Worm (Caenorhabditis elegans) whole organism, L3 larva: ENCODE data around the gene aagr-4.

Experiments used
- R02D3.7 ChIP-seq: fragments of 150-350 bp; optimal IDR thresholded peaks from 2 replicates; lab custom pipeline; 2014; ENCODE audit warnings: missing biosample characterization, missing genetic modification characterization
- ZK546.5 ChIP-seq: sonication (generic microtip); optimal IDR thresholded peaks from 2 replicates; lab custom pipeline; 2017; ENCODE audit warnings: missing biosample characterization, missing genetic modification characterization
- daf-12 ChIP-seq: fragments of 150-350 bp; optimal IDR thresholded peaks from 2 replicates; lab custom pipeline; 2014; ENCODE audit warnings: missing biosample characterization, missing genetic modification reagents, missing genetic modification characterization
- egl-5 ChIP-seq: fragments of 150-350 bp; optimal IDR thresholded peaks from 2 replicates; lab custom pipeline; 2017; ENCODE audit warnings: missing biosample characterization, missing genetic modification reagents, missing genetic modification characterization, inconsistent platforms
- elt-1 ChIP-seq: fragments of 150-350 bp; optimal IDR thresholded peaks from 2 replicates; lab custom pipeline; 2014; ENCODE audit warnings: missing biosample characterization, missing genetic modification characterization
- elt-2 ChIP-seq: sonication (generic microtip); optimal IDR thresholded peaks from 2 replicates; lab custom pipeline; 2016; ENCODE audit warnings: missing genetic modification reagents, mild to moderate bottlenecking, missing genetic modification characterization, missing compliant biosample characterization
- elt-3 ChIP-seq, 3 experiments: fragments of 150-350 bp in 1 of 3; sonication (generic microtip) in 2 of 3; optimal IDR thresholded peaks; 2 replicates in 2 of 3; 4 replicates in 1 of 3; lab custom pipeline; 2014 to 2017; ENCODE audit warnings: missing biosample characterization in 3 of 3, missing genetic modification characterization in 3 of 3
- fkh-10 ChIP-seq: sonication (generic microtip); optimal IDR thresholded peaks from 2 replicates; lab custom pipeline; 2017; ENCODE audit warnings: missing biosample characterization, missing genetic modification reagents, missing genetic modification characterization
- fkh-2 ChIP-seq: fragments of 150-350 bp; optimal IDR thresholded peaks from 2 replicates; lab custom pipeline; 2014; ENCODE audit warnings: missing biosample characterization, missing genetic modification reagents, missing genetic modification characterization
- fos-1 ChIP-seq: fragments of 150-350 bp; optimal IDR thresholded peaks from 2 replicates; lab custom pipeline; 2014; ENCODE audit warnings: missing biosample characterization, missing genetic modification characterization
- hmg-11 ChIP-seq: sonication (generic microtip); optimal IDR thresholded peaks from 2 replicates; lab custom pipeline; 2016; ENCODE audit warnings: missing genetic modification characterization, missing compliant biosample characterization
- lin-15B ChIP-seq: fragments of 150-350 bp; optimal IDR thresholded peaks from 2 replicates; lab custom pipeline; 2014; ENCODE audit warnings: missing biosample characterization, missing genetic modification characterization
- lsy-12 ChIP-seq: sonication (generic microtip); optimal IDR thresholded peaks from 2 replicates; lab custom pipeline; 2016; ENCODE audit warnings: mild to moderate bottlenecking, missing genetic modification characterization, missing compliant biosample characterization
- mdl-1 ChIP-seq: fragments of 150-350 bp; optimal IDR thresholded peaks from 2 replicates; lab custom pipeline; 2014; ENCODE audit warnings: missing biosample characterization, missing genetic modification characterization
- mml-1 ChIP-seq: fragments of 150-350 bp; sonication (generic microtip); optimal IDR thresholded peaks from 3 replicates; lab custom pipeline; 2014; ENCODE audit warnings: missing biosample characterization, missing genetic modification characterization
- nfya-1 ChIP-seq: sonication (generic microtip); optimal IDR thresholded peaks from 2 replicates; lab custom pipeline; 2017; ENCODE audit warnings: missing genetic modification characterization, mild to moderate bottlenecking, missing compliant biosample characterization, antibody characterized with exemption, moderate library complexity; ENCODE audit not compliant: insufficient read depth
- nhr-12 ChIP-seq: fragments of 150-350 bp; optimal IDR thresholded peaks from 2 replicates; lab custom pipeline; 2014; ENCODE audit warnings: missing biosample characterization, missing genetic modification characterization
- nhr-23 ChIP-seq: fragments of 150-350 bp; optimal IDR thresholded peaks from 2 replicates; lab custom pipeline; 2014; ENCODE audit warnings: missing biosample characterization, missing genetic modification reagents, missing genetic modification characterization
- nhr-25 ChIP-seq: sonication (generic microtip); optimal IDR thresholded peaks from 2 replicates; lab custom pipeline; 2017; ENCODE audit warnings: missing biosample characterization, missing genetic modification characterization
- nhr-43 ChIP-seq: sonication (generic microtip); optimal IDR thresholded peaks from 2 replicates; lab custom pipeline; 2016; ENCODE audit warnings: mild to moderate bottlenecking, missing genetic modification characterization, missing compliant biosample characterization; ENCODE audit not compliant: poor library complexity, severe bottlenecking
- nhr-76 ChIP-seq: fragments of 150-350 bp; sonication (generic microtip); optimal IDR thresholded peaks from 5 replicates; lab custom pipeline; 2014; ENCODE audit warnings: missing biosample characterization, missing genetic modification characterization
- nhr-77 ChIP-seq: fragments of 150-350 bp; optimal IDR thresholded peaks from 2 replicates; lab custom pipeline; 2014; ENCODE audit warnings: missing biosample characterization, missing genetic modification characterization
- pha-4 ChIP-seq: fragments of 150-350 bp; optimal IDR thresholded peaks from 2 replicates; lab custom pipeline; 2014; ENCODE audit warnings: missing biosample characterization, missing genetic modification reagents, missing genetic modification characterization
- pqm-1 ChIP-seq: fragments of 150-350 bp; optimal IDR thresholded peaks from 2 replicates; lab custom pipeline; 2017; ENCODE audit warnings: missing biosample characterization, missing genetic modification characterization, inconsistent platforms
- snpc-4 ChIP-seq: fragments of 150-350 bp; optimal IDR thresholded peaks from 2 replicates; lab custom pipeline; 2014; ENCODE audit warnings: missing biosample characterization, missing genetic modification characterization
- tbx-2 ChIP-seq: sonication (generic microtip); optimal IDR thresholded peaks from 2 replicates; lab custom pipeline; 2016; ENCODE audit warnings: mild to moderate bottlenecking, missing genetic modification characterization, missing compliant biosample characterization
- unc-39 ChIP-seq: sonication (generic microtip); optimal IDR thresholded peaks from 4 replicates; lab custom pipeline; 2017; ENCODE audit warnings: missing biosample characterization, missing genetic modification characterization
- unc-62 ChIP-seq: fragments of 150-350 bp; sonication (generic microtip); optimal IDR thresholded peaks from 4 replicates; lab custom pipeline; 2014; ENCODE audit warnings: missing biosample characterization, missing genetic modification reagents, missing genetic modification characterization
- zag-1 ChIP-seq: fragments of 150-350 bp; optimal IDR thresholded peaks from 2 replicates; lab custom pipeline; 2014; ENCODE audit warnings: missing biosample characterization, missing genetic modification characterization
- ztf-11 ChIP-seq: fragments of 150-350 bp; optimal IDR thresholded peaks from 2 replicates; lab custom pipeline; 2014; ENCODE audit warnings: missing biosample characterization, missing genetic modification characterization

Gene aagr-4

ce11 chrX:460351-460750, at the start of gene aagr-4:
aagr-4 (plus strand) TSS chrX:460651.
- peak; percentile 44 for TF ChIP-seq nhr-23 (tag; lab: Kevin White, UChicago)
- TF ChIP-seq fkh-2 (tag; lab: Kevin White, UChicago) = no peak
- peak in 1 of 3 experiments; percentile 23 for TF ChIP-seq elt-3 (tag; optimal IDR thresholded peaks at IDR 0.05; lab: Kevin White, UChicago)

ce11 chrX:421407-421784, 39.1 kb upstream of the aagr-4 start, which contains the start of gene col-19:
col-19 (plus strand) TSS chrX:421707.
- TF ChIP-seq zag-1 (tag; lab: Kevin White, UChicago) (no peak), pha-4 (tag; lab: Kevin White, UChicago) (no peak), elt-3 (tag; optimal IDR thresholded peaks at IDR 0.05; lab: Kevin White, UChicago) (no peak), nfya-1 (no peak), hmg-11 (tag; lab: Kevin White, UChicago) (no peak), nhr-77 (tag; lab: Kevin White, UChicago) (no peak), fos-1 (no peak), unc-62 (GFP tag; lab: Kevin White, UChicago) (no peak), R02D3.7 (tag; lab: Kevin White, UChicago) (no peak), nhr-76 (no peak), nhr-43 (tag; lab: Kevin White, UChicago) (no peak), ztf-11 (tag; lab: Kevin White, UChicago) (no peak), daf-12 (tag; lab: Kevin White, UChicago) (no peak), unc-39 (tag; lab: Kevin White, UChicago) (no peak), lin-15B (no peak), mml-1 (tag; lab: Kevin White, UChicago) (no peak), nhr-12 (no peak)

- no peak for TF ChIP-seq ztf-11 (tag; lab: Kevin White, UChicago)
- TF ChIP-seq ZK546.5 (tag; lab: Kevin White, UChicago) = no peak
- TF ChIP-seq fkh-10 (GFP tag; lab: Kevin White, UChicago) = no peak
- TF ChIP-seq elt-1 (tag; lab: Kevin White, UChicago) = no peak
- TF ChIP-seq pha-4 (tag; lab: Kevin White, UChicago) = no peak
- no peak for TF ChIP-seq pqm-1
- TF ChIP-seq fos-1 = no peak
- no peak for TF ChIP-seq daf-12 (tag; lab: Kevin White, UChicago)
Observed at ce11 chrX:421785-422657, 38.4 kb upstream of the aagr-4 start.

- TF ChIP-seq elt-2 (tag; lab: Kevin White, UChicago) = peak; percentile 62
- no peak for TF ChIP-seq egl-5 (tag; lab: Kevin White, UChicago)
Observed at ce11 chrX:423757-424156, 36.7 kb upstream of the aagr-4 start.

ce11 chrX:425535-425934, 34.9 kb upstream of the aagr-4 start, which contains the start of gene ZK1193.2:
ZK1193.2 (minus strand) TSS chrX:425635.
- TF ChIP-seq nhr-76 (no peak), fkh-10 (GFP tag; lab: Kevin White, UChicago) (no peak), unc-39 (tag; lab: Kevin White, UChicago) (no peak), nhr-25 (tag; lab: Kevin White, UChicago) (no peak), hmg-11 (tag; lab: Kevin White, UChicago) (no peak), lsy-12 (tag; lab: Kevin White, UChicago) (no peak), mdl-1 (tag; lab: Kevin White, UChicago) (no peak), tbx-2 (tag; lab: Kevin White, UChicago) (no peak), snpc-4 (tag; lab: Kevin White, UChicago) (no peak), fkh-2 (tag; lab: Kevin White, UChicago) (no peak), nhr-43 (tag; lab: Kevin White, UChicago) (no peak), nfya-1 (no peak), fos-1 (no peak), egl-5 (tag; lab: Kevin White, UChicago) (no peak)
- TF ChIP-seq, all 47 proteins: peak for 0
